Fruit fly (Drosophila melanogaster) whole organism, prepupa: Measurements from ENCODE around the gene Plc21C.

Experiments
- CG4318 ChIP-seq: fragments of 200-800 bp; sonication (Bioruptor generic); optimal IDR thresholded peaks from 3 replicates; lab custom pipeline; 2017; ENCODE audit warnings: missing biosample characterization, mild to moderate bottlenecking, missing genetic modification characterization
- CG8119 ChIP-seq: fragments of 200-800 bp; sonication (Bioruptor generic); IDR thresholded peaks from 3 replicates; pipeline ENCODE4 v1.3.6; 2022; ENCODE audit warnings: missing biosample characterization, missing genetic modification characterization
- Hr38 ChIP-seq: sonication (Bioruptor generic); optimal IDR thresholded peaks from 2 replicates; lab custom pipeline; 2016; ENCODE audit warnings: missing biosample characterization, missing genetic modification characterization

DNA sequence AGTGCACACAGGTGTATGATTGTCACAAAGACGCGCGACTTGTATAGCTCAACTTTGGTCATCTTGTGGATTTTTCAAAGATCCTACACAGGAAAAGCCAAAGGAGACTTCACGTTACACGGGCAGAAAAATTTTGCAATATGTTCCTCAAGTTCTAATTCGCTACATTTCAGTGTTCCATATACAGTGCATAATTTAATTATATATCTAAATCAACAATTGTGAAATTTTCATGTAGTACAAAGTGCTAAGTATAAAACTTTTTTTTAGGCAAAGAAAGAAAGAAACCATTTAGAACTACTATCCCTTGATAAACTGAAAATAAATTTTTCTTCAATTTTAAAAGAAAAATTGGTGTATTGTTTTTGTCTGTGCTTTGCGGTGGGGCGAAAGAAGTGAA lies 14.8 kb upstream of the Plc21C start:
- no peak for TF ChIP-seq CG8119 (GFP tag; lab: Robert Waterston, UW)
- no peak for TF ChIP-seq CG4318 (GFP tag; lab: Kevin White, UChicago)
- TF ChIP-seq Hr38 (GFP tag; lab: Kevin White, UChicago), result no peak
